Fruit fly (Drosophila melanogaster) whole organism, embryonic: ENCODE results near the gene CG7512.
A peak's percentile ranks its signal among the peaks of the same experiment; 100 is the strongest.

ENCODE experiments used
- Atf-2 ChIP-seq: fragments of 200-800 bp; sonication (Bioruptor generic); optimal IDR thresholded peaks from 2 replicates; lab custom pipeline; 2016; ENCODE audit warnings: missing biosample characterization, missing genetic modification characterization
- CG11560 ChIP-seq: fragments of 200-800 bp; sonication (Bioruptor generic); IDR thresholded peaks from 3 replicates; pipeline ENCODE4 v1.3.6; 2022; ENCODE audit warnings: missing biosample characterization, missing genetic modification characterization
- CG15011 ChIP-seq: fragments of 200-800 bp; sonication (Bioruptor generic); optimal IDR thresholded peaks from 3 replicates; lab custom pipeline; 2018; ENCODE audit warnings: missing biosample characterization, mild to moderate bottlenecking, missing genetic modification characterization
- CG1529 ChIP-seq: fragments of 200-800 bp; sonication (Bioruptor generic); optimal IDR thresholded peaks from 3 replicates; lab custom pipeline; 2018; ENCODE audit warnings: missing biosample characterization, missing genetic modification characterization
- CG15479 ChIP-seq: fragments of 200-800 bp; sonication (Bioruptor generic); optimal IDR thresholded peaks from 3 replicates; lab custom pipeline; 2019; ENCODE audit warnings: missing biosample characterization, mild to moderate bottlenecking, missing genetic modification characterization, moderate library complexity
- CG17359 ChIP-seq: fragments of 200-800 bp; sonication (Bioruptor generic); optimal IDR thresholded peaks from 3 replicates; lab custom pipeline; 2018; ENCODE audit warnings: missing biosample characterization, mild to moderate bottlenecking, missing genetic modification characterization, moderate library complexity
- CG17829 ChIP-seq: fragments of 200-800 bp; optimal IDR thresholded peaks from 2 replicates; lab custom pipeline; 2019; ENCODE audit warnings: missing biosample characterization, mild to moderate bottlenecking, missing genetic modification characterization, moderate library complexity
- CG2202 ChIP-seq: fragments of 200-800 bp; sonication (Bioruptor generic); optimal IDR thresholded peaks from 2 replicates; lab custom pipeline; 2018; ENCODE audit warnings: missing biosample characterization, mild to moderate bottlenecking, missing genetic modification characterization
- CG30403 ChIP-seq: fragments of 200-800 bp; sonication (Bioruptor generic); optimal IDR thresholded peaks from 3 replicates; lab custom pipeline; 2016; ENCODE audit warnings: missing biosample characterization, missing genetic modification characterization
- CG33213 ChIP-seq: fragments of 200-800 bp; sonication (Bioruptor generic); optimal IDR thresholded peaks from 3 replicates; lab custom pipeline; 2016; ENCODE audit warnings: missing biosample characterization, missing genetic modification characterization
- CG34224 ChIP-seq: fragments of 200-800 bp; sonication (Bioruptor generic); IDR thresholded peaks from 3 replicates; pipeline ENCODE4 v1.3.6; 2022; ENCODE audit warnings: missing biosample characterization, missing genetic modification characterization; ENCODE audit not compliant: partially characterized antibody
- CG4617 ChIP-seq: fragments of 200-800 bp; sonication (Bioruptor generic); optimal IDR thresholded peaks from 3 replicates; lab custom pipeline; 2016; ENCODE audit warnings: missing biosample characterization, missing genetic modification characterization, borderline replicate concordance
- CG5180 ChIP-seq: fragments of 200-800 bp; sonication (Bioruptor generic); optimal IDR thresholded peaks from 3 replicates; lab custom pipeline; 2017; ENCODE audit warnings: missing biosample characterization, missing genetic modification characterization, mild to moderate bottlenecking, moderate library complexity, missing genetic modification reagents
- CG6254 ChIP-seq: fragments of 200-800 bp; sonication (Bioruptor generic); optimal IDR thresholded peaks from 3 replicates; lab custom pipeline; 2017; ENCODE audit warnings: mild to moderate bottlenecking, missing biosample characterization, missing genetic modification reagents, missing genetic modification characterization
- CG6683 ChIP-seq: fragments of 200-800 bp; sonication (Bioruptor generic); optimal IDR thresholded peaks from 2 replicates; lab custom pipeline; 2017; ENCODE audit warnings: missing biosample characterization, mild to moderate bottlenecking, missing genetic modification characterization, missing genetic modification reagents
- CG8089 ChIP-seq: fragments of 200-800 bp; sonication (Bioruptor generic); optimal IDR thresholded peaks from 3 replicates; lab custom pipeline; 2016; ENCODE audit warnings: missing biosample characterization, missing genetic modification characterization
- CG8290 ChIP-seq, 3 experiments: fragments of 200-800 bp; sonication (Bioruptor generic); optimal IDR thresholded peaks; 2 replicates each; lab custom pipeline; 2016 to 2019; ENCODE audit warnings: missing biosample characterization in 3 of 3, missing genetic modification characterization in 3 of 3, mild to moderate bottlenecking in 2 of 3, moderate library complexity in 1 of 3
- CG8478 ChIP-seq: fragments of >200 bp; optimal IDR thresholded peaks from 2 replicates; lab custom pipeline; 2018
- CG8924 ChIP-seq: fragments of 200-800 bp; optimal IDR thresholded peaks from 3 replicates; lab custom pipeline; 2019; ENCODE audit warnings: missing biosample characterization, mild to moderate bottlenecking, missing genetic modification characterization, moderate library complexity
- CG9817 ChIP-seq: fragments of 200-800 bp; sonication (Bioruptor generic); optimal IDR thresholded peaks from 2 replicates; lab custom pipeline; 2018; ENCODE audit warnings: missing biosample characterization, mild to moderate bottlenecking, missing genetic modification characterization, moderate library complexity
- CG9932 ChIP-seq: fragments of 200-800 bp; sonication (Bioruptor generic); IDR thresholded peaks from 2 replicates; pipeline ENCODE4 v1.3.6; 2022; ENCODE audit warnings: missing biosample characterization, missing genetic modification characterization
- Dll ChIP-seq: fragments of 200-800 bp; sonication (Bioruptor generic); IDR thresholded peaks from 4 replicates; pipeline ENCODE4 v1.3.6; 2022; ENCODE audit warnings: missing biosample characterization, missing genetic modification characterization; ENCODE audit not compliant: partially characterized antibody
- ERR ChIP-seq: fragments of 200-800 bp; sonication (Bioruptor generic); optimal IDR thresholded peaks from 2 replicates; lab custom pipeline; 2016; ENCODE audit warnings: missing biosample characterization, missing genetic modification characterization
- Gug ChIP-seq: fragments of 200-800 bp; sonication (Bioruptor generic); IDR thresholded peaks from 4 replicates; pipeline ENCODE4 v1.3.6; 2022; ENCODE audit warnings: missing biosample characterization, missing genetic modification characterization
- Hey ChIP-seq: fragments of 200-800 bp; sonication (Bioruptor generic); optimal IDR thresholded peaks from 3 replicates; lab custom pipeline; 2018; ENCODE audit warnings: missing biosample characterization, mild to moderate bottlenecking, missing genetic modification characterization
- Hr51 ChIP-seq, 2 experiments: fragments of 200-800 bp; sonication (Bioruptor generic); optimal IDR thresholded peaks; 2 replicates in 1 of 2; 3 replicates in 1 of 2; lab custom pipeline; 2016 to 2018; ENCODE audit warnings: missing biosample characterization in 2 of 2, missing genetic modification characterization in 2 of 2, mild to moderate bottlenecking in 1 of 2, moderate library complexity in 1 of 2
- Hsf ChIP-seq: fragments of 200-800 bp; sonication (Bioruptor generic); optimal IDR thresholded peaks from 3 replicates; lab custom pipeline; 2016; ENCODE audit warnings: missing biosample characterization, missing genetic modification characterization
- Max ChIP-seq: fragments of 200-800 bp; sonication (Bioruptor generic); optimal IDR thresholded peaks from 2 replicates; lab custom pipeline; 2016; ENCODE audit warnings: missing biosample characterization, mild to moderate bottlenecking, missing genetic modification characterization
- NC2α ChIP-seq: fragments of 200-800 bp; sonication (Bioruptor generic); optimal IDR thresholded peaks from 2 replicates; lab custom pipeline; 2016; ENCODE audit warnings: missing biosample characterization, missing genetic modification characterization
- Sin3A ChIP-seq: fragments of >200 bp; optimal IDR thresholded peaks from 2 replicates; lab custom pipeline; 2018
- Tbp ChIP-seq: fragments of >200 bp; optimal IDR thresholded peaks from 2 replicates; lab custom pipeline; 2018; ENCODE audit warnings: missing biosample characterization, missing genetic modification characterization
- Xbp1 ChIP-seq: fragments of 200-800 bp; sonication (Bioruptor generic); optimal IDR thresholded peaks from 3 replicates; lab custom pipeline; 2016; ENCODE audit warnings: missing biosample characterization, mild to moderate bottlenecking, missing genetic modification characterization
- ato ChIP-seq: fragments of 200-800 bp; sonication (Bioruptor generic); IDR thresholded peaks from 2 replicates; pipeline ENCODE4 v1.3.6; 2022; ENCODE audit warnings: missing biosample characterization, missing genetic modification characterization; ENCODE audit not compliant: partially characterized antibody
- dmrt99B ChIP-seq: fragments of 200-800 bp; sonication (Bioruptor generic); optimal IDR thresholded peaks from 2 replicates; lab custom pipeline; 2018; ENCODE audit warnings: missing biosample characterization, mild to moderate bottlenecking, missing genetic modification characterization, moderate library complexity
- eve ChIP-seq, 2 experiments: fragments of >200 bp; optimal IDR thresholded peaks; 2 replicates each; lab custom pipeline; 2017; ENCODE audit warnings: missing biosample characterization in 2 of 2, missing genetic modification characterization in 2 of 2
- ewg ChIP-seq: fragments of 200-800 bp; sonication (Bioruptor generic); optimal IDR thresholded peaks from 3 replicates; lab custom pipeline; 2017; ENCODE audit warnings: mild to moderate bottlenecking, missing biosample characterization, missing genetic modification reagents, missing genetic modification characterization
- insv ChIP-seq, 2 experiments: fragments of 200-800 bp; sonication (Bioruptor generic); optimal IDR thresholded peaks; 3 replicates each; lab custom pipeline; 2016 to 2018; ENCODE audit warnings: missing biosample characterization in 2 of 2, missing genetic modification characterization in 2 of 2
- jumu ChIP-seq: fragments of 200-800 bp; sonication (Bioruptor generic); optimal IDR thresholded peaks from 3 replicates; lab custom pipeline; 2016; ENCODE audit warnings: missing biosample characterization, missing genetic modification characterization
- kah ChIP-seq: fragments of 200-800 bp; sonication (Bioruptor generic); optimal IDR thresholded peaks from 2 replicates; lab custom pipeline; 2018; ENCODE audit warnings: missing biosample characterization, mild to moderate bottlenecking, missing genetic modification characterization
- p53 ChIP-seq: fragments of 200-800 bp; sonication (Bioruptor generic); optimal IDR thresholded peaks from 2 replicates; lab custom pipeline; 2016; ENCODE audit warnings: missing biosample characterization, missing genetic modification characterization
- pan ChIP-seq, 4 experiments: fragments of >200 bp in 3 of 4; fragments of 200-800 bp in 1 of 4; sonication (Bioruptor generic) in 1 of 4; optimal IDR thresholded peaks in 3 of 4; IDR thresholded peaks in 1 of 4; 2 replicates each; pipeline versions ENCODE4 v1.3.6 to Lab custom; 2017 to 2022; ENCODE audit warnings: missing biosample characterization in 2 of 4, missing genetic modification characterization in 2 of 4, mixed read lengths in 1 of 4
- pita ChIP-seq: fragments of 200-800 bp; sonication (Bioruptor generic); optimal IDR thresholded peaks from 2 replicates; lab custom pipeline; 2017; ENCODE audit warnings: missing biosample characterization, mild to moderate bottlenecking, missing genetic modification characterization
- pros ChIP-seq: fragments of 200-800 bp; sonication (Bioruptor generic); optimal IDR thresholded peaks from 3 replicates; lab custom pipeline; 2019; ENCODE audit warnings: missing biosample characterization, mild to moderate bottlenecking, missing genetic modification characterization, moderate library complexity
- pum ChIP-seq: fragments of 200-800 bp; sonication (Bioruptor generic); optimal IDR thresholded peaks from 2 replicates; lab custom pipeline; 2016; ENCODE audit warnings: missing biosample characterization, missing genetic modification characterization
- trem ChIP-seq: fragments of 200-800 bp; optimal IDR thresholded peaks from 3 replicates; lab custom pipeline; 2019; ENCODE audit warnings: missing biosample characterization, mild to moderate bottlenecking, missing genetic modification characterization, moderate library complexity
- tup ChIP-seq: fragments of 200-800 bp; sonication (Bioruptor generic); optimal IDR thresholded peaks from 2 replicates; lab custom pipeline; 2016; ENCODE audit warnings: missing biosample characterization, mild to moderate bottlenecking, missing genetic modification characterization, moderate library complexity
- wek ChIP-seq: fragments of 200-800 bp; sonication (Bioruptor generic); optimal IDR thresholded peaks from 3 replicates; lab custom pipeline; 2018; ENCODE audit warnings: missing biosample characterization, mild to moderate bottlenecking, missing genetic modification characterization, moderate library complexity

Gene CG7512

DNA sequence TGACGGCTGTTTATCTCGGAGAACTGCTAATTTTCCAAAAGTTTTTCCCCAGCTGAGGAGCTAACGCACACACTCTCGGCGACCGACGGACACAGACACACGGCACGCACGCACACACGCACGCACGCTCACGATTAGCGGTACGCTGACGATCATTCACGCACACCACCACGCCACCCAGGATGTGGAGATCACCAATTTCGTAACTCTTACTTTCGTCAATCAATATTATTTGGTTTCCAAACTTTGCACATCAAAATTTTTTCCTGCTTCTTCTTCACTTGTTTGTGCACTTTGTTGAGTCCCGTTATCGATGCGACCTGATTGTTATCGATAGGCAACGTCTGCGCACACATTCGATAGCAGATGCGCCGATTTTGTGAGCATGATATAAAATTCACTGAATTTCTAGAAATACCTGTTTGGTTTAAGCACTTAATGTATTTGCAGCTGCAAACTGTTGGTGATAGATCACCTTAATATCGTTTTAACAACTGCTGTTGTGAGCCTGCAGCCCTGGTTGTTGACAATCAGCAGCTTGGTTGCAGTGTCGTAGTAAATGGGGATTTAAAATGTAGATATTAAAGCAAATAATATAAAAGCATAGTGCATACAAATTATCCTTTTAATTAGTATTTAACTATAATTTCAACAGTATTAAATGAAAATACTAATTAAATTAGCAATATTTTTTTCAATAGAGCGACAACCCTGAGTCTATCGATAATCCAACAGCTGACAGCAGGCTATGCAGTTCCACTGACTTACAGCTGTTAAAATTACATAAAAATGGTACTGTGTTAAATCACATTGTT is 48.6 kb downstream of the CG7512 start, which contains the start of the genes CG7394 and Mob2 (continued):
- TF ChIP-seq insv (GFP tag; optimal IDR thresholded peaks at IDR 0.05; lab: Kevin White, UChicago) (peak in 1 of 2 experiments; percentile 64), Max (GFP tag; lab: Kevin White, UChicago) (peak; percentile 91), CG30403 (GFP tag; lab: Kevin White, UChicago) (peak; percentile 93), CG8924 (tag; lab: Kevin White, UChicago) (peak; percentile 95), Dll (peak; percentile 94), NC2α (GFP tag; lab: Kevin White, UChicago) (peak; percentile 17), kah (GFP tag; lab: Kevin White, UChicago) (peak; percentile 43), Sin3A (lab: Kevin White, UChicago) (peak; percentile 92), CG9817 (peak; percentile 84), pum (GFP tag; lab: Kevin White, UChicago) (peak; percentile 70), Hsf (GFP tag; lab: Kevin White, UChicago) (peak; percentile 93), Hr51 (GFP tag; optimal IDR thresholded peaks at IDR 0.05; lab: Kevin White, UChicago) (peak; percentile 88 to 92), ewg (GFP tag; lab: Kevin White, UChicago) (peak; percentile 98), CG8478 (no peak), CG11560 (tag; lab: Robert Waterston, UW) (peak; percentile 82; the same call in 2 of the 3 replicates), CG1529 (peak; percentile 63), Tbp (no peak), CG8290 (GFP tag; optimal IDR thresholded peaks at IDR 0.05; lab: Kevin White, UChicago) (peak; percentile 89), CG8290 (tag; optimal IDR thresholded peaks at IDR 0.05; lab: Kevin White, UChicago) (peak; percentile 81 to 92), jumu (GFP tag; lab: Kevin White, UChicago) (peak; percentile 74), wek (GFP tag; lab: Kevin White, UChicago) (no peak), CG4617 (GFP tag; lab: Kevin White, UChicago) (peak; percentile 85), Gug (GFP tag; lab: Robert Waterston, UW) (peak; percentile 87; the same call in 3 of the 4 replicates), CG17829 (tag; lab: Kevin White, UChicago) (peak; percentile 88), CG9932 (GFP tag; lab: Robert Waterston, UW) (peak; percentile 96), tup (GFP tag; lab: Kevin White, UChicago) (peak; percentile 86), dmrt99B (tag; lab: Kevin White, UChicago) (peak; percentile 83), pita (GFP tag; lab: Kevin White, UChicago) (no peak), CG8089 (GFP tag; lab: Kevin White, UChicago) (peak; percentile 37), CG2202 (tag; lab: Kevin White, UChicago) (peak; percentile 84), pros (no peak), eve (GFP tag; optimal IDR thresholded peaks at IDR 0.05; lab: Kevin White, UChicago) (peak; percentile 30 to 95), ERR (peak; percentile 41), CG15479 (GFP tag; lab: Kevin White, UChicago) (peak; percentile 12), CG34224 (GFP tag; lab: Robert Waterston, UW) (peak; percentile 87), Atf-2 (peak; percentile 53), p53 (peak; percentile 20), Xbp1 (peak; percentile 94), CG6683 (GFP tag; lab: Kevin White, UChicago) (peak; percentile 63), CG5180 (GFP tag; lab: Kevin White, UChicago) (peak; percentile 73), CG6254 (GFP tag; lab: Kevin White, UChicago) (peak; percentile 62), trem (tag; lab: Kevin White, UChicago) (peak; percentile 79), Hey (peak; percentile 67), CG33213 (GFP tag; lab: Kevin White, UChicago) (peak; percentile 77), ato (GFP tag; lab: Robert Waterston, UW) (peak; percentile 62), CG17359 (tag; lab: Kevin White, UChicago) (peak; percentile 88), CG15011 (peak; percentile 79), pan (optimal IDR thresholded peaks at IDR 0.05; lab: Kevin White, UChicago) (no peak), pan (GFP tag; optimal IDR thresholded peaks at IDR 0.05 in 1 of 2, IDR thresholded peaks at IDR 0.05 in 1 of 2) (peak; percentile 56 to 91)
